Worm (Caenorhabditis elegans) whole organism, L1 larva: ENCODE data around the gene F11A5.9.
A peak's percentile ranks its signal among the peaks of the same experiment; 100 is the strongest.

Source experiments
- C16A3.4 ChIP-seq: fragments of 150-350 bp; optimal IDR thresholded peaks from 2 replicates; lab custom pipeline; 2014; ENCODE audit warnings: missing biosample characterization, missing genetic modification characterization
- F16B12.6 ChIP-seq: fragments of 150-350 bp; optimal IDR thresholded peaks from 2 replicates; lab custom pipeline; 2014; ENCODE audit warnings: missing biosample characterization, missing genetic modification characterization
- Y116A8C.19 ChIP-seq: sonication (generic microtip); optimal IDR thresholded peaks from 2 replicates; lab custom pipeline; 2016; ENCODE audit warnings: missing compliant biosample characterization, missing genetic modification characterization, borderline replicate concordance
- ama-1 ChIP-seq: fragments of 150-350 bp; optimal IDR thresholded peaks from 2 replicates; lab custom pipeline; 2014
- blmp-1 ChIP-seq: fragments of 150-350 bp; optimal IDR thresholded peaks from 2 replicates; lab custom pipeline; 2014; ENCODE audit warnings: missing biosample characterization, missing genetic modification characterization
- ceh-63 ChIP-seq: fragments of 200-800 bp; sonication (Bioruptor generic); optimal IDR thresholded peaks from 2 replicates; lab custom pipeline; 2018; ENCODE audit warnings: mild to moderate bottlenecking, missing genetic modification characterization, missing compliant biosample characterization
- dpl-1 ChIP-seq, 3 experiments: fragments of 150-350 bp in 2 of 3; sonication (generic microtip) in 1 of 3; optimal IDR thresholded peaks; 2 replicates each; lab custom pipeline; 2014 to 2017; ENCODE audit warnings: missing biosample characterization in 3 of 3, missing genetic modification characterization in 3 of 3, missing genetic modification reagents in 3 of 3
- dsc-1 ChIP-seq: sonication (generic microtip); optimal IDR thresholded peaks from 2 replicates; lab custom pipeline; 2016; ENCODE audit warnings: mild to moderate bottlenecking, missing genetic modification characterization, missing compliant biosample characterization
- efl-1 ChIP-seq, 4 experiments: fragments of 150-350 bp; optimal IDR thresholded peaks in 3 of 4; peaks in 1 of 4; 1 replicate in 1 of 4; 2 replicates in 3 of 4; lab custom pipeline; 2014; ENCODE audit warnings: missing biosample characterization in 2 of 4, missing genetic modification characterization in 2 of 4, missing genetic modification reagents in 2 of 4
- efl-3 ChIP-seq: fragments of 200-800 bp; sonication (Bioruptor generic); optimal IDR thresholded peaks from 2 replicates; lab custom pipeline; 2018; ENCODE audit warnings: mild to moderate bottlenecking, missing genetic modification characterization, missing compliant biosample characterization
- elt-3 ChIP-seq, 6 experiments: fragments of 150-350 bp in 1 of 6; sonication (generic microtip); optimal IDR thresholded peaks; 2 replicates each; lab custom pipeline; 2017 to 2018; ENCODE audit warnings: missing biosample characterization in 6 of 6, missing genetic modification characterization in 6 of 6, inconsistent platforms in 1 of 6
- ets-5 ChIP-seq: fragments of 200-800 bp; sonication (Bioruptor generic); IDR thresholded peaks from 2 replicates; pipeline ENCODE4 v1.3.6; 2022; ENCODE audit warnings: missing genetic modification characterization, missing compliant biosample characterization
- fos-1 ChIP-seq: fragments of 150-350 bp; optimal IDR thresholded peaks from 2 replicates; lab custom pipeline; 2014; ENCODE audit warnings: missing biosample characterization, missing genetic modification characterization
- grh-1 ChIP-seq: fragments of 200-800 bp; sonication (Bioruptor generic); IDR thresholded peaks from 2 replicates; pipeline ENCODE4 v1.3.6; 2022; ENCODE audit warnings: missing genetic modification reagents, missing genetic modification characterization, missing compliant biosample characterization
- hlh-17 ChIP-seq: fragments of 200-800 bp; sonication (Bioruptor generic); optimal IDR thresholded peaks from 2 replicates; lab custom pipeline; 2018; ENCODE audit warnings: missing genetic modification characterization, mild to moderate bottlenecking, missing compliant biosample characterization, moderate library complexity, borderline replicate concordance
- hpl-2 ChIP-seq: fragments of 150-350 bp; optimal IDR thresholded peaks from 2 replicates; lab custom pipeline; 2014; ENCODE audit warnings: missing biosample characterization, missing genetic modification reagents, missing genetic modification characterization
- isw-1 ChIP-seq: fragments of 200-800 bp; sonication (Bioruptor generic); IDR thresholded peaks from 2 replicates; pipeline ENCODE4 v1.3.6; 2022; ENCODE audit warnings: missing genetic modification characterization, missing compliant biosample characterization
- lin-14 ChIP-seq: fragments of 200-800 bp; sonication (Bioruptor generic); optimal IDR thresholded peaks from 2 replicates; lab custom pipeline; 2018; ENCODE audit warnings: mild to moderate bottlenecking, missing genetic modification characterization, moderate library complexity, missing compliant biosample characterization
- lin-35 ChIP-seq, 2 experiments: fragments of 150-350 bp; optimal IDR thresholded peaks; 2 replicates each; lab custom pipeline; 2014; ENCODE audit warnings: missing biosample characterization in 2 of 2, missing genetic modification characterization in 2 of 2, missing genetic modification reagents in 2 of 2
- lir-3 ChIP-seq: sonication (generic microtip); optimal IDR thresholded peaks from 2 replicates; lab custom pipeline; 2016; ENCODE audit warnings: mild to moderate bottlenecking, missing genetic modification characterization, moderate library complexity, missing compliant biosample characterization; ENCODE audit not compliant: poor library complexity
- lsy-2 ChIP-seq, 2 experiments: fragments of 150-350 bp; optimal IDR thresholded peaks; 2 replicates each; lab custom pipeline; 2014; ENCODE audit warnings: missing biosample characterization in 2 of 2, missing genetic modification characterization in 2 of 2
- mdl-1 ChIP-seq, 2 experiments: fragments of 150-350 bp; optimal IDR thresholded peaks; 2 replicates each; lab custom pipeline; 2014 to 2017; ENCODE audit warnings: missing biosample characterization in 2 of 2, missing genetic modification characterization in 2 of 2, inconsistent platforms in 1 of 2
- mef-2 ChIP-seq: fragments of 150-350 bp; optimal IDR thresholded peaks from 2 replicates; lab custom pipeline; 2014; ENCODE audit warnings: missing biosample characterization, missing genetic modification characterization
- mep-1 ChIP-seq: fragments of 150-350 bp; optimal IDR thresholded peaks from 2 replicates; lab custom pipeline; 2014; ENCODE audit warnings: missing biosample characterization, missing genetic modification characterization
- nhr-11 ChIP-seq: fragments of 150-350 bp; optimal IDR thresholded peaks from 2 replicates; lab custom pipeline; 2014; ENCODE audit warnings: missing biosample characterization, missing genetic modification characterization
- nhr-19 ChIP-seq: fragments of 200-800 bp; sonication (Bioruptor generic); conservative IDR thresholded peaks from 2 replicates; pipeline ENCODE4 v1.3.6; 2022; ENCODE audit warnings: missing genetic modification characterization, missing compliant biosample characterization
- nhr-20 ChIP-seq: sonication (generic microtip); optimal IDR thresholded peaks from 2 replicates; lab custom pipeline; 2016; ENCODE audit warnings: mild to moderate bottlenecking, missing genetic modification characterization, missing compliant biosample characterization
- nhr-237 ChIP-seq: fragments of 150-350 bp; optimal IDR thresholded peaks from 2 replicates; lab custom pipeline; 2014; ENCODE audit warnings: missing biosample characterization, missing genetic modification characterization
- nhr-71 ChIP-seq: sonication (generic microtip); optimal IDR thresholded peaks from 2 replicates; lab custom pipeline; 2016; ENCODE audit warnings: mild to moderate bottlenecking, missing genetic modification characterization, moderate library complexity, missing compliant biosample characterization
- nhr-76 ChIP-seq: sonication (generic microtip); optimal IDR thresholded peaks from 2 replicates; lab custom pipeline; 2017; ENCODE audit warnings: missing biosample characterization, missing genetic modification characterization
- nhr-77 ChIP-seq: fragments of 150-350 bp; optimal IDR thresholded peaks from 2 replicates; lab custom pipeline; 2014; ENCODE audit warnings: missing biosample characterization, missing genetic modification characterization
- nhr-85 ChIP-seq: sonication (generic microtip); peaks from one replicate; lab custom pipeline; 2016; ENCODE audit warnings: missing genetic modification characterization, inconsistent platforms, missing compliant biosample characterization
- nhr-90 ChIP-seq: sonication (generic microtip); optimal IDR thresholded peaks from 2 replicates; lab custom pipeline; 2016; ENCODE audit warnings: mild to moderate bottlenecking, missing genetic modification characterization, missing compliant biosample characterization; ENCODE audit not compliant: poor library complexity
- pag-3 ChIP-seq: sonication (generic microtip); optimal IDR thresholded peaks from 2 replicates; lab custom pipeline; 2017; ENCODE audit warnings: missing genetic modification characterization, mild to moderate bottlenecking, missing compliant biosample characterization, antibody characterized with exemption, borderline replicate concordance; ENCODE audit not compliant: insufficient read depth
- skn-1 ChIP-seq: fragments of 150-350 bp; optimal IDR thresholded peaks from 2 replicates; lab custom pipeline; 2014; ENCODE audit warnings: missing biosample characterization, missing genetic modification characterization
- snu-23 ChIP-seq: sonication (generic microtip); optimal IDR thresholded peaks from 2 replicates; lab custom pipeline; 2016; ENCODE audit warnings: missing genetic modification characterization, missing compliant biosample characterization
- sox-4 ChIP-seq: sonication (generic microtip); optimal IDR thresholded peaks from 2 replicates; lab custom pipeline; 2016; ENCODE audit warnings: missing genetic modification characterization, missing compliant biosample characterization
- sup-37 ChIP-seq: fragments of 200-800 bp; sonication (Bioruptor generic); optimal IDR thresholded peaks from 2 replicates; lab custom pipeline; 2018; ENCODE audit warnings: mild to moderate bottlenecking, missing genetic modification characterization, missing compliant biosample characterization
- tbx-2 ChIP-seq: sonication (generic microtip); optimal IDR thresholded peaks from 2 replicates; lab custom pipeline; 2016; ENCODE audit warnings: missing genetic modification characterization, missing compliant biosample characterization
- tlp-1 ChIP-seq: fragments of 150-350 bp; optimal IDR thresholded peaks from 2 replicates; lab custom pipeline; 2014; ENCODE audit warnings: missing biosample characterization, missing genetic modification characterization
- unc-130 ChIP-seq: fragments of 150-350 bp; optimal IDR thresholded peaks from 2 replicates; lab custom pipeline; 2017; ENCODE audit warnings: missing biosample characterization, missing genetic modification characterization, inconsistent platforms
- unc-62 ChIP-seq: fragments of 150-350 bp; optimal IDR thresholded peaks from 2 replicates; lab custom pipeline; 2014; ENCODE audit warnings: missing biosample characterization, missing genetic modification reagents, missing genetic modification characterization
- zip-4 ChIP-seq: fragments of 200-800 bp; sonication (Bioruptor generic); optimal IDR thresholded peaks from 2 replicates; lab custom pipeline; 2018; ENCODE audit warnings: mild to moderate bottlenecking, missing genetic modification characterization, moderate library complexity, missing compliant biosample characterization
- ztf-11 ChIP-seq, 2 experiments: sonication (generic microtip); optimal IDR thresholded peaks; 2 replicates each; lab custom pipeline; 2016 to 2017; ENCODE audit warnings: missing genetic modification characterization in 2 of 2, missing biosample characterization in 1 of 2, missing compliant biosample characterization in 1 of 2
- ztf-4 ChIP-seq: fragments of 150-350 bp; optimal IDR thresholded peaks from 2 replicates; lab custom pipeline; 2014; ENCODE audit warnings: missing biosample characterization, missing genetic modification characterization

Gene F11A5.9

ce11 chrV:16210257-16211002, 4.3 kb upstream of the F11A5.9 start, which contains the start of gene F11A5.16:
Gene F11A5.16 (plus strand): TSS chrV:16210952.
- TF ChIP-seq ceh-63 (GFP tag; lab: Kevin White, UChicago), result no peak
- no peak for TF ChIP-seq lin-35 (GFP tag; optimal IDR thresholded peaks at IDR 0.05; lab: Kevin White, UChicago)
- no peak for TF ChIP-seq efl-1 (optimal IDR thresholded peaks at IDR 0.05; lab: Kevin White, UChicago)
- TF ChIP-seq efl-1 (GFP tag; optimal IDR thresholded peaks at IDR 0.05 in 1 of 2; lab: Kevin White, UChicago), result no peak
- TF ChIP-seq tlp-1 (tag; lab: Kevin White, UChicago), result no peak
- no peak for TF ChIP-seq lir-3 (tag; lab: Kevin White, UChicago)
- no peak for TF ChIP-seq fos-1 (tag; lab: Kevin White, UChicago)
- no peak for TF ChIP-seq nhr-11 (tag; lab: Kevin White, UChicago)
- TF ChIP-seq ama-1, result no peak
- no peak for TF ChIP-seq nhr-77 (tag; lab: Kevin White, UChicago)
- TF ChIP-seq skn-1 (tag; lab: Kevin White, UChicago), result no peak
- no peak for TF ChIP-seq nhr-20
- TF ChIP-seq nhr-237 (tag; lab: Kevin White, UChicago), result no peak
- no peak for TF ChIP-seq nhr-76 (tag; lab: Kevin White, UChicago)
- no peak for TF ChIP-seq F16B12.6 (tag; lab: Kevin White, UChicago)
- TF ChIP-seq zip-4 (GFP tag; lab: Kevin White, UChicago), result no peak
- no peak for TF ChIP-seq pag-3 (tag; lab: Kevin White, UChicago)
- no peak for TF ChIP-seq mdl-1 (tag; optimal IDR thresholded peaks at IDR 0.05; lab: Kevin White, UChicago)

ce11 chrV:16211713-16212112, 3.0 kb upstream of the F11A5.9 start:
- TF ChIP-seq efl-3 (GFP tag; lab: Kevin White, UChicago) (no peak), hpl-2 (GFP tag; lab: Kevin White, UChicago) (no peak), mep-1 (no peak), snu-23 (GFP tag; lab: Kevin White, UChicago) (no peak), mdl-1 (tag; optimal IDR thresholded peaks at IDR 0.05; lab: Kevin White, UChicago) (no peak), ztf-4 (no peak), nhr-85 (tag; lab: Kevin White, UChicago) (peak; percentile 46), mef-2 (no peak), Y116A8C.19 (tag; lab: Kevin White, UChicago) (no peak), hlh-17 (GFP tag; lab: Kevin White, UChicago) (no peak), lin-14 (GFP tag; lab: Kevin White, UChicago) (no peak), unc-62 (GFP tag; lab: Kevin White, UChicago) (no peak), unc-130 (tag; lab: Kevin White, UChicago) (no peak), tbx-2 (no peak), blmp-1 (tag; lab: Kevin White, UChicago) (peak; percentile 54), dsc-1 (tag; lab: Kevin White, UChicago) (no peak), nhr-90 (tag; lab: Kevin White, UChicago) (no peak), nhr-77 (tag; lab: Kevin White, UChicago) (no peak), elt-3 (tag; optimal IDR thresholded peaks at IDR 0.05; lab: Kevin White, UChicago) (peak in 4 of 6 experiments; percentile 30 to 88 (median 60))

ce11 chrV:16213323-16213722, 1.4 kb upstream of the F11A5.9 start:
- TF ChIP-seq blmp-1 (tag; lab: Kevin White, UChicago) (peak; percentile 85), sup-37 (GFP tag; lab: Kevin White, UChicago) (no peak), sox-4 (tag; lab: Kevin White, UChicago) (no peak), nhr-90 (tag; lab: Kevin White, UChicago) (peak; percentile 10), grh-1 (GFP tag; lab: Robert Waterston, UW) (peak; percentile 39; the same call in 1 of the 2 replicates), ets-5 (no peak), lsy-2 (tag; optimal IDR thresholded peaks at IDR 0.05; lab: Kevin White, UChicago) (peak in 1 of 2 experiments; percentile 14), isw-1 (GFP tag; lab: Robert Waterston, UW) (no peak), efl-1 (optimal IDR thresholded peaks at IDR 0.05; lab: Kevin White, UChicago) (no peak), efl-1 (GFP tag; optimal IDR thresholded peaks at IDR 0.05 in 1 of 2; lab: Kevin White, UChicago) (no peak), lin-14 (GFP tag; lab: Kevin White, UChicago) (peak; percentile 76), elt-3 (tag; optimal IDR thresholded peaks at IDR 0.05; lab: Kevin White, UChicago) (peak in 5 of 6 experiments; percentile 67 to 92 (median 79)), nhr-85 (tag; lab: Kevin White, UChicago) (peak; percentile 96), ztf-11 (tag; optimal IDR thresholded peaks at IDR 0.05; lab: Kevin White, UChicago) (no peak), snu-23 (GFP tag; lab: Kevin White, UChicago) (peak; percentile 64), nhr-20 (peak; percentile 86), lin-35 (GFP tag; optimal IDR thresholded peaks at IDR 0.05; lab: Kevin White, UChicago) (peak in 1 of 2 experiments; percentile 42), C16A3.4 (tag; lab: Kevin White, UChicago) (no peak), nhr-19 (GFP tag; lab: Robert Waterston, UW) (peak; percentile 75), dpl-1 (GFP tag; optimal IDR thresholded peaks at IDR 0.05; lab: Kevin White, UChicago) (peak in 1 of 3 experiments; percentile 3), nhr-71 (peak; percentile 69), mdl-1 (tag; optimal IDR thresholded peaks at IDR 0.05; lab: Kevin White, UChicago) (peak in 1 of 2 experiments; percentile 9)
